Worm (Caenorhabditis elegans): ENCODE measurements around the gene C36B7.6.
A peak's percentile ranks its signal among the peaks of the same experiment; 100 is the strongest.

ce11 chrX:7139614-7140013 lies 39.5 kb upstream of the C36B7.6 start, which contains the start of gene clec-86:
- TF ChIP-seq snpc-4 (tag; optimal IDR thresholded peaks at IDR 0.05) (no peak), pha-4 (GFP tag; IDR thresholded peaks at IDR 0.05) (no peak), pha-4 (tag; optimal IDR thresholded peaks at IDR 0.05) (no peak), nhr-25 (tag; optimal IDR thresholded peaks at IDR 0.05; ENCODE audit: borderline replicate concordance, insufficient read depth) (no peak), lin-13 (GFP tag; optimal IDR thresholded peaks at IDR 0.05) (no peak), egl-43 (GFP tag; IDR thresholded peaks at IDR 0.05) (no peak), F49E8.2 (tag; optimal IDR thresholded peaks at IDR 0.05; ENCODE audit: borderline replicate concordance) (no peak), dmd-6 (GFP tag; IDR thresholded peaks at IDR 0.05) (peak; percentile 31; the same call in 1 of the 2 replicates), zip-2 (tag; optimal IDR thresholded peaks at IDR 0.05) (no peak), ama-1 (optimal IDR thresholded peaks at IDR 0.05) (no peak), tag-97 (GFP tag; IDR thresholded peaks at IDR 0.05) (no peak), php-3 (GFP tag; IDR thresholded peaks at IDR 0.05) (no peak)
